Fruit fly (Drosophila melanogaster) whole organism, embryonic: ENCODE data around the gene CG43867.
A peak's percentile ranks its signal among the peaks of the same experiment; 100 is the strongest.

Source experiments
- ATbp ChIP-seq: fragments of 200-800 bp; sonication (Bioruptor generic); optimal IDR thresholded peaks from 2 replicates; lab custom pipeline; 2017; ENCODE audit warnings: missing biosample characterization, mild to moderate bottlenecking, missing genetic modification characterization, missing genetic modification reagents
- Adf1 ChIP-seq: fragments of 200-800 bp; sonication (Bioruptor generic); IDR thresholded peaks from 2 replicates; pipeline ENCODE4 v1.3.6; 2022; ENCODE audit warnings: missing biosample characterization, missing genetic modification characterization
- Awh ChIP-seq: fragments of 200-800 bp; sonication (Bioruptor generic); IDR thresholded peaks from 2 replicates; pipeline ENCODE4, ENCODE4 v1.3.6; 2022; ENCODE audit warnings: missing biosample characterization, missing genetic modification characterization
- B-H1 ChIP-seq: fragments of 200-800 bp; sonication (Bioruptor generic); IDR thresholded peaks from 3 replicates; pipeline ENCODE4 v1.3.6; 2022; ENCODE audit warnings: missing biosample characterization, missing genetic modification characterization
- Blimp-1 ChIP-seq: fragments of 200-800 bp; sonication (Bioruptor generic); optimal IDR thresholded peaks from 3 replicates; lab custom pipeline; 2018; ENCODE audit warnings: missing biosample characterization, missing genetic modification characterization, mild to moderate bottlenecking, moderate library complexity, missing genetic modification reagents
- CG11093 ChIP-seq: fragments of 200-800 bp; sonication (Bioruptor generic); IDR thresholded peaks from 3 replicates; pipeline ENCODE4 v1.3.6; 2022; ENCODE audit warnings: missing biosample characterization, missing genetic modification characterization
- CG11504 ChIP-seq: fragments of 200-800 bp; sonication (Bioruptor generic); optimal IDR thresholded peaks from 3 replicates; lab custom pipeline; 2019; ENCODE audit warnings: missing biosample characterization, mild to moderate bottlenecking, missing genetic modification characterization, moderate library complexity
- CG12299 ChIP-seq: fragments of 200-800 bp; sonication (Bioruptor generic); optimal IDR thresholded peaks from 2 replicates; lab custom pipeline; 2018; ENCODE audit warnings: missing biosample characterization, mild to moderate bottlenecking, missing genetic modification characterization
- CG1233 ChIP-seq: fragments of 200-800 bp; sonication (Bioruptor generic); optimal IDR thresholded peaks from 4 replicates; lab custom pipeline; 2018; ENCODE audit warnings: missing biosample characterization, mild to moderate bottlenecking, missing genetic modification characterization
- CG14014 ChIP-seq: fragments of 200-800 bp; sonication (Bioruptor generic); IDR thresholded peaks from 2 replicates; pipeline ENCODE4 v1.3.6; 2022; ENCODE audit warnings: missing biosample characterization, missing genetic modification characterization
- CG14860 ChIP-seq: fragments of 200-800 bp; sonication (Bioruptor generic); IDR thresholded peaks from 3 replicates; pipeline ENCODE4 v1.3.6; 2022; ENCODE audit warnings: missing biosample characterization, missing genetic modification characterization; ENCODE audit not compliant: partially characterized antibody
- CG1647 ChIP-seq: fragments of 200-800 bp; sonication (Bioruptor generic); optimal IDR thresholded peaks from 3 replicates; lab custom pipeline; 2016; ENCODE audit warnings: missing biosample characterization, missing genetic modification characterization
- CG17328 ChIP-seq: fragments of 200-800 bp; sonication (Bioruptor generic); IDR thresholded peaks from 2 replicates; pipeline ENCODE4 v1.3.6; 2022; ENCODE audit warnings: missing biosample characterization, missing genetic modification characterization
- CG17829 ChIP-seq: fragments of 200-800 bp; optimal IDR thresholded peaks from 2 replicates; lab custom pipeline; 2019; ENCODE audit warnings: missing biosample characterization, mild to moderate bottlenecking, missing genetic modification characterization, moderate library complexity
- CG2889 ChIP-seq: fragments of 200-800 bp; sonication (Bioruptor generic); IDR thresholded peaks from 3 replicates; pipeline ENCODE4 v1.3.6; 2022; ENCODE audit warnings: missing biosample characterization, missing genetic modification characterization
- CG32532 ChIP-seq: fragments of 200-800 bp; sonication (Bioruptor generic); IDR thresholded peaks from 2 replicates; pipeline ENCODE4 v1.3.6; 2022; ENCODE audit warnings: missing biosample characterization, missing genetic modification characterization
- CG32767 ChIP-seq: fragments of 200-800 bp; sonication (Bioruptor generic); IDR thresholded peaks from 2 replicates; pipeline ENCODE4 v1.3.6; 2022; ENCODE audit warnings: missing biosample characterization, missing genetic modification characterization
- CG3281 ChIP-seq: fragments of 200-800 bp; sonication (Bioruptor generic); optimal IDR thresholded peaks from 3 replicates; lab custom pipeline; 2017; ENCODE audit warnings: missing biosample characterization, mild to moderate bottlenecking, missing genetic modification characterization
- CG33557 ChIP-seq: fragments of 200-800 bp; sonication (Bioruptor generic); optimal IDR thresholded peaks from 2 replicates; lab custom pipeline; 2019; ENCODE audit warnings: missing biosample characterization, mild to moderate bottlenecking, missing genetic modification characterization, moderate library complexity
- CG4730 ChIP-seq: fragments of 200-800 bp; sonication (Bioruptor generic); IDR thresholded peaks from 2 replicates; pipeline ENCODE4 v1.3.6; 2022; ENCODE audit warnings: missing biosample characterization, missing genetic modification characterization
- CG7987 ChIP-seq: fragments of 200-800 bp; sonication (Bioruptor generic); optimal IDR thresholded peaks from 2 replicates; lab custom pipeline; 2018; ENCODE audit warnings: missing biosample characterization, mild to moderate bottlenecking, missing genetic modification characterization, moderate library complexity
- CG8388 ChIP-seq: fragments of 200-800 bp; sonication (Bioruptor generic); optimal IDR thresholded peaks from 2 replicates; lab custom pipeline; 2019; ENCODE audit warnings: missing biosample characterization, mild to moderate bottlenecking, missing genetic modification characterization, moderate library complexity
- CG8765 ChIP-seq: fragments of 200-800 bp; sonication (Bioruptor generic); IDR thresholded peaks from 2 replicates; pipeline ENCODE4 v1.3.6; 2022; ENCODE audit warnings: missing biosample characterization, missing genetic modification characterization
- CG9876 ChIP-seq: fragments of 200-800 bp; sonication (Bioruptor generic); optimal IDR thresholded peaks from 2 replicates; lab custom pipeline; 2016; ENCODE audit warnings: missing biosample characterization, missing genetic modification characterization
- D19A ChIP-seq: fragments of 200-800 bp; optimal IDR thresholded peaks from 3 replicates; lab custom pipeline; 2019; ENCODE audit warnings: missing biosample characterization, mild to moderate bottlenecking, missing genetic modification characterization, moderate library complexity
- Drgx ChIP-seq: fragments of 200-800 bp; sonication (Bioruptor generic); IDR thresholded peaks from 2 replicates; pipeline ENCODE4 v1.3.6; 2022; ENCODE audit warnings: missing biosample characterization, missing genetic modification characterization
- E2f1 ChIP-seq: fragments of 200-800 bp; sonication (Bioruptor generic); IDR thresholded peaks from 2 replicates; pipeline ENCODE4 v1.3.6; 2022; ENCODE audit warnings: missing biosample characterization, missing genetic modification characterization
- Fer2 ChIP-seq: fragments of 200-800 bp; sonication (Bioruptor generic); optimal IDR thresholded peaks from 2 replicates; lab custom pipeline; 2018; ENCODE audit warnings: missing biosample characterization, mild to moderate bottlenecking, missing genetic modification characterization, moderate library complexity
- HLH4C ChIP-seq: fragments of 200-800 bp; sonication (Bioruptor generic); IDR thresholded peaks from 3 replicates; pipeline ENCODE4 v1.3.6; 2022; ENCODE audit warnings: missing biosample characterization, missing genetic modification characterization; ENCODE audit not compliant: partially characterized antibody
- HLH54F ChIP-seq: fragments of 200-800 bp; sonication (Bioruptor generic); optimal IDR thresholded peaks from 3 replicates; lab custom pipeline; 2016; ENCODE audit warnings: missing biosample characterization, missing genetic modification characterization
- Hand ChIP-seq: fragments of 200-800 bp; sonication (Bioruptor generic); optimal IDR thresholded peaks from 2 replicates; lab custom pipeline; 2017; ENCODE audit warnings: mild to moderate bottlenecking, missing biosample characterization, missing genetic modification reagents, missing genetic modification characterization
- MTF-1 ChIP-seq: fragments of 200-800 bp; sonication (Bioruptor generic); optimal IDR thresholded peaks from 2 replicates; lab custom pipeline; 2018; ENCODE audit warnings: missing biosample characterization, mild to moderate bottlenecking, missing genetic modification characterization, borderline replicate concordance
- Nf-YA ChIP-seq: fragments of 200-800 bp; sonication (Bioruptor generic); IDR thresholded peaks from 2 replicates; pipeline ENCODE4 v1.3.6; 2022; ENCODE audit warnings: missing biosample characterization, missing genetic modification characterization
- Oli ChIP-seq: fragments of 200-800 bp; sonication (Bioruptor generic); optimal IDR thresholded peaks from 2 replicates; lab custom pipeline; 2018; ENCODE audit warnings: missing biosample characterization, mild to moderate bottlenecking, missing genetic modification characterization, moderate library complexity
- Sox100B ChIP-seq: fragments of 200-800 bp; sonication (Bioruptor generic); optimal IDR thresholded peaks from 3 replicates; lab custom pipeline; 2018; ENCODE audit warnings: missing biosample characterization, mild to moderate bottlenecking, missing genetic modification characterization
- Tbp ChIP-seq: fragments of >200 bp; optimal IDR thresholded peaks from 2 replicates; lab custom pipeline; 2018; ENCODE audit warnings: missing biosample characterization, missing genetic modification characterization
- da ChIP-seq: fragments of 200-800 bp; sonication (Bioruptor generic); optimal IDR thresholded peaks from 2 replicates; lab custom pipeline; 2016; ENCODE audit warnings: missing biosample characterization, missing genetic modification characterization
- dan ChIP-seq: fragments of 200-800 bp; sonication (Bioruptor generic); IDR thresholded peaks from 2 replicates; pipeline ENCODE4 v1.3.6; 2022; ENCODE audit warnings: missing biosample characterization, missing genetic modification characterization
- gem ChIP-seq: fragments of 200-800 bp; sonication (Bioruptor generic); optimal IDR thresholded peaks from 2 replicates; lab custom pipeline; 2019; ENCODE audit warnings: missing biosample characterization, mild to moderate bottlenecking, missing genetic modification characterization, moderate library complexity
- hbn ChIP-seq: fragments of 200-800 bp; sonication (Bioruptor generic); IDR thresholded peaks from 2 replicates; pipeline ENCODE4 v1.3.6; 2022; ENCODE audit warnings: missing biosample characterization, missing genetic modification characterization; ENCODE audit not compliant: partially characterized antibody
- lbe ChIP-seq: fragments of 200-800 bp; sonication (Bioruptor generic); optimal IDR thresholded peaks from 2 replicates; lab custom pipeline; 2016; ENCODE audit warnings: missing biosample characterization, mild to moderate bottlenecking, missing genetic modification characterization
- mirr ChIP-seq: fragments of 200-800 bp; sonication (Bioruptor generic); optimal IDR thresholded peaks from 3 replicates; lab custom pipeline; 2018; ENCODE audit warnings: missing biosample characterization, mild to moderate bottlenecking, missing genetic modification characterization
- pfk ChIP-seq: fragments of 200-800 bp; sonication (Bioruptor generic); optimal IDR thresholded peaks from 2 replicates; lab custom pipeline; 2018; ENCODE audit warnings: missing biosample characterization, mild to moderate bottlenecking, missing genetic modification characterization, moderate library complexity
- prd ChIP-seq, 3 experiments: fragments of >200 bp in 2 of 3; fragments of 200-800 bp in 1 of 3; sonication (Bioruptor generic) in 1 of 3; optimal IDR thresholded peaks in 2 of 3; IDR thresholded peaks in 1 of 3; 2 replicates in 2 of 3; 3 replicates in 1 of 3; pipeline versions ENCODE4 v1.3.6 to Lab custom; 2017 to 2022; ENCODE audit warnings: missing biosample characterization in 1 of 3, missing genetic modification characterization in 1 of 3
- pum ChIP-seq: fragments of 200-800 bp; sonication (Bioruptor generic); optimal IDR thresholded peaks from 2 replicates; lab custom pipeline; 2016; ENCODE audit warnings: missing biosample characterization, missing genetic modification characterization
- sr ChIP-seq: fragments of 200-800 bp; sonication (Bioruptor generic); IDR thresholded peaks from 3 replicates; pipeline ENCODE4 v1.3.6; 2022; ENCODE audit warnings: missing biosample characterization, missing genetic modification characterization
- trh ChIP-seq: fragments of 200-800 bp; sonication (Bioruptor generic); optimal IDR thresholded peaks from 2 replicates; lab custom pipeline; 2016; ENCODE audit warnings: missing biosample characterization, missing genetic modification characterization
- yki ChIP-seq: fragments of >200 bp; optimal IDR thresholded peaks from 3 replicates; lab custom pipeline; 2018

Gene CG43867

dm6 chrX:935049-935900 is 7.5 kb upstream of the CG43867 start, which contains the start of gene TRAM (continued):
- TF ChIP-seq trh (GFP tag; lab: Kevin White, UChicago), result peak; percentile 94
- TF ChIP-seq CG12299 (tag; lab: Kevin White, UChicago), result peak; percentile 97
- TF ChIP-seq CG1647 (GFP tag; lab: Kevin White, UChicago), result peak; percentile 95
- peak; percentile 97 for TF ChIP-seq CG8388 (GFP tag; lab: Kevin White, UChicago)
- peak; percentile 97 for TF ChIP-seq CG1233 (GFP tag; lab: Kevin White, UChicago)
- peak; percentile 97 for TF ChIP-seq Nf-YA (GFP tag; lab: Robert Waterston, UW)
- peak; percentile 96 for TF ChIP-seq CG11504 (tag; lab: Kevin White, UChicago)
- no peak for TF ChIP-seq Tbp (GFP tag; lab: Kevin White, UChicago)
- peak; percentile 62 for TF ChIP-seq HLH4C (GFP tag; lab: Robert Waterston, UW)
- peak; percentile 94 for TF ChIP-seq lbe (GFP tag; lab: Kevin White, UChicago)
- TF ChIP-seq pum (GFP tag; lab: Kevin White, UChicago), result peak; percentile 98
- peak; percentile 95 for TF ChIP-seq Fer2 (tag; lab: Kevin White, UChicago)
- TF ChIP-seq CG14014, result peak; percentile 99
- TF ChIP-seq yki (lab: Kevin White, UChicago), result no peak
- peak; percentile 98 for TF ChIP-seq E2f1 (GFP tag; lab: Robert Waterston, UW)
- peak; percentile 98 for TF ChIP-seq da (GFP tag; lab: Kevin White, UChicago)
- no peak for TF ChIP-seq prd (optimal IDR thresholded peaks at IDR 0.05; lab: Kevin White, UChicago)
- peak; percentile 100 for TF ChIP-seq prd (GFP tag; IDR thresholded peaks at IDR 0.05; lab: Robert Waterston, UW)
- TF ChIP-seq Awh (GFP tag; lab: Robert Waterston, UW), result peak; percentile 99
- peak; percentile 99 for TF ChIP-seq CG32767 (GFP tag; lab: Robert Waterston, UW)
- TF ChIP-seq D19A (tag; lab: Kevin White, UChicago), result peak; percentile 92
- peak; percentile 95 for TF ChIP-seq Hand (GFP tag; lab: Kevin White, UChicago)
- peak; percentile 96 for TF ChIP-seq dan (GFP tag; lab: Robert Waterston, UW)
- TF ChIP-seq CG14860, result peak; percentile 55; the same call in 2 of the 3 replicates
- TF ChIP-seq CG32532, result peak; percentile 100
- peak; percentile 98 for TF ChIP-seq CG8765 (GFP tag; lab: Robert Waterston, UW)
- peak; percentile 98 for TF ChIP-seq B-H1 (GFP tag; lab: Robert Waterston, UW)
- peak; percentile 99 for TF ChIP-seq Adf1 (GFP tag; lab: Robert Waterston, UW)
- peak; percentile 98 for TF ChIP-seq CG3281 (GFP tag; lab: Kevin White, UChicago)
- peak; percentile 98 for TF ChIP-seq CG33557
- peak; percentile 97 for TF ChIP-seq sr
- peak; percentile 98 for TF ChIP-seq CG9876 (GFP tag; lab: Kevin White, UChicago)
- peak; percentile 99 for TF ChIP-seq mirr (GFP tag; lab: Kevin White, UChicago)
- peak; percentile 98 for TF ChIP-seq CG11093 (GFP tag; lab: Robert Waterston, UW)
- peak; percentile 98 for TF ChIP-seq HLH54F (GFP tag; lab: Kevin White, UChicago)
- TF ChIP-seq Oli (tag; lab: Kevin White, UChicago), result peak; percentile 98
- peak; percentile 95 for TF ChIP-seq MTF-1 (GFP tag; lab: Kevin White, UChicago)
- TF ChIP-seq ATbp (GFP tag; lab: Kevin White, UChicago), result peak; percentile 98
- peak; percentile 69 for TF ChIP-seq hbn (GFP tag; lab: Robert Waterston, UW)
- peak; percentile 100 for TF ChIP-seq CG17328 (GFP tag; lab: Robert Waterston, UW)
- peak; percentile 97 for TF ChIP-seq CG4730 (GFP tag; lab: Robert Waterston, UW)
- peak; percentile 94 for TF ChIP-seq CG7987 (GFP tag; lab: Kevin White, UChicago)
- peak; percentile 99 for TF ChIP-seq CG2889 (GFP tag; lab: Robert Waterston, UW)
- peak; percentile 72 for TF ChIP-seq pfk (GFP tag; lab: Kevin White, UChicago)
- no peak for TF ChIP-seq Sox100B (GFP tag; lab: Kevin White, UChicago)
- TF ChIP-seq gem (tag; lab: Kevin White, UChicago), result peak; percentile 98
- peak; percentile 99 for TF ChIP-seq CG17829 (tag; lab: Kevin White, UChicago)
- peak; percentile 99 for TF ChIP-seq Drgx (GFP tag; lab: Robert Waterston, UW)
- TF ChIP-seq Blimp-1 (GFP tag; lab: Kevin White, UChicago), result peak; percentile 95
